Worm (Caenorhabditis elegans) whole organism, late embryonic: ENCODE measurements around the gene K10D11.7.

Experiments used
- C08G9.2 ChIP-seq: sonication (generic microtip); optimal IDR thresholded peaks from 2 replicates; lab custom pipeline; 2016; ENCODE audit warnings: mild to moderate bottlenecking, missing genetic modification characterization, moderate library complexity, missing compliant biosample characterization
- F13H6.1 ChIP-seq: sonication (generic microtip); optimal IDR thresholded peaks from 2 replicates; lab custom pipeline; 2016; ENCODE audit warnings: missing genetic modification characterization, missing compliant biosample characterization
- K02D7.2 ChIP-seq: sonication (generic microtip); optimal IDR thresholded peaks from 2 replicates; lab custom pipeline; 2017; ENCODE audit warnings: mild to moderate bottlenecking, missing genetic modification characterization, missing compliant biosample characterization
- T23F11.4 ChIP-seq: fragments of 200-800 bp; sonication (Bioruptor generic); optimal IDR thresholded peaks from 2 replicates; lab custom pipeline; 2018; ENCODE audit warnings: mild to moderate bottlenecking, missing genetic modification characterization, missing compliant biosample characterization
- Y22D7AL.16 ChIP-seq: sonication (generic microtip); optimal IDR thresholded peaks from 2 replicates; lab custom pipeline; 2016; ENCODE audit warnings: missing genetic modification characterization, missing compliant biosample characterization
- ama-1 ChIP-seq: fragments of 150-350 bp; optimal IDR thresholded peaks from 2 replicates; lab custom pipeline; 2014
- ceh-19 ChIP-seq: fragments of 200-800 bp; sonication (Bioruptor generic); optimal IDR thresholded peaks from 2 replicates; lab custom pipeline; 2018; ENCODE audit warnings: mild to moderate bottlenecking, missing genetic modification characterization, missing compliant biosample characterization
- ceh-22 ChIP-seq: sonication (generic microtip); optimal IDR thresholded peaks from 2 replicates; lab custom pipeline; 2017; ENCODE audit warnings: missing biosample characterization, missing genetic modification characterization
- ceh-34 ChIP-seq: sonication (generic microtip); optimal IDR thresholded peaks from 2 replicates; lab custom pipeline; 2016; ENCODE audit warnings: mild to moderate bottlenecking, missing genetic modification characterization, missing compliant biosample characterization
- ceh-48 ChIP-seq: sonication (generic microtip); optimal IDR thresholded peaks from 2 replicates; lab custom pipeline; 2016; ENCODE audit warnings: missing genetic modification characterization, inconsistent platforms, missing compliant biosample characterization
- ceh-6 ChIP-seq: fragments of 200-800 bp; sonication (Bioruptor generic); optimal IDR thresholded peaks from 2 replicates; lab custom pipeline; 2018; ENCODE audit warnings: mild to moderate bottlenecking, missing genetic modification characterization, missing compliant biosample characterization
- dmd-4 ChIP-seq: sonication (generic microtip); optimal IDR thresholded peaks from 2 replicates; lab custom pipeline; 2016; ENCODE audit warnings: borderline replicate concordance, missing genetic modification characterization, missing compliant biosample characterization
- dve-1 ChIP-seq: sonication (generic microtip); optimal IDR thresholded peaks from 2 replicates; lab custom pipeline; 2017; ENCODE audit warnings: antibody characterized with exemption, mild to moderate bottlenecking, missing genetic modification characterization, missing compliant biosample characterization
- elt-2 ChIP-seq: sonication (generic microtip); optimal IDR thresholded peaks from 2 replicates; lab custom pipeline; 2016; ENCODE audit warnings: missing genetic modification reagents, missing genetic modification characterization, missing compliant biosample characterization
- fkh-6 ChIP-seq: sonication (generic microtip); optimal IDR thresholded peaks from 2 replicates; lab custom pipeline; 2016; ENCODE audit warnings: missing genetic modification characterization, missing compliant biosample characterization
- gmeb-2 ChIP-seq: sonication (generic microtip); optimal IDR thresholded peaks from 2 replicates; lab custom pipeline; 2016; ENCODE audit warnings: missing genetic modification characterization, inconsistent platforms, missing compliant biosample characterization
- hlh-13 ChIP-seq: fragments of 200-800 bp; sonication (Bioruptor generic); optimal IDR thresholded peaks from 2 replicates; lab custom pipeline; 2018; ENCODE audit warnings: mild to moderate bottlenecking, missing genetic modification characterization, missing compliant biosample characterization
- hlh-15 ChIP-seq: sonication (generic microtip); optimal IDR thresholded peaks from 2 replicates; lab custom pipeline; 2016; ENCODE audit warnings: missing genetic modification characterization, missing compliant biosample characterization
- hlh-30 ChIP-seq: sonication (generic microtip); optimal IDR thresholded peaks from 2 replicates; lab custom pipeline; 2017; ENCODE audit warnings: antibody characterized with exemption, missing genetic modification characterization, missing compliant biosample characterization; ENCODE audit not compliant: insufficient read depth
- lin-11 ChIP-seq: fragments of 200-800 bp; sonication (Bioruptor generic); optimal IDR thresholded peaks from 2 replicates; lab custom pipeline; 2018; ENCODE audit warnings: mild to moderate bottlenecking, missing genetic modification characterization, missing compliant biosample characterization
- madf-2 ChIP-seq: sonication (generic microtip); optimal IDR thresholded peaks from 2 replicates; lab custom pipeline; 2017; ENCODE audit warnings: missing genetic modification characterization, missing compliant biosample characterization
- mec-3 ChIP-seq: sonication (generic microtip); optimal IDR thresholded peaks from 2 replicates; lab custom pipeline; 2016; ENCODE audit warnings: borderline replicate concordance, missing genetic modification characterization, missing compliant biosample characterization
- npax-4 ChIP-seq: sonication (generic microtip); optimal IDR thresholded peaks from 2 replicates; lab custom pipeline; 2016; ENCODE audit warnings: missing genetic modification characterization, missing compliant biosample characterization
- pax-1 ChIP-seq: fragments of 150-350 bp; optimal IDR thresholded peaks from 2 replicates; lab custom pipeline; 2014; ENCODE audit warnings: missing biosample characterization, missing genetic modification characterization
- pha-2 ChIP-seq: sonication (generic microtip); optimal IDR thresholded peaks from 2 replicates; lab custom pipeline; 2017; ENCODE audit warnings: mild to moderate bottlenecking, missing genetic modification characterization, missing compliant biosample characterization
- sdc-2 ChIP-seq: sonication (generic microtip); optimal IDR thresholded peaks from 2 replicates; lab custom pipeline; 2016; ENCODE audit warnings: missing genotype, missing genetic modification characterization, missing compliant biosample characterization
- tbx-7 ChIP-seq: sonication (generic microtip); optimal IDR thresholded peaks from 2 replicates; lab custom pipeline; 2016; ENCODE audit warnings: missing genotype, missing genetic modification characterization, missing compliant biosample characterization
- ttx-3 ChIP-seq: sonication (generic microtip); optimal IDR thresholded peaks from 2 replicates; lab custom pipeline; 2016; ENCODE audit warnings: missing genetic modification reagents, missing genetic modification characterization, missing compliant biosample characterization
- unc-42 ChIP-seq: sonication (generic microtip); optimal IDR thresholded peaks from 2 replicates; lab custom pipeline; 2016; ENCODE audit warnings: missing genotype, missing genetic modification characterization, missing compliant biosample characterization
- ztf-16 ChIP-seq: sonication (generic microtip); optimal IDR thresholded peaks from 2 replicates; lab custom pipeline; 2017; ENCODE audit warnings: missing genetic modification characterization, missing compliant biosample characterization

Gene K10D11.7

ce11 chrIV:12977650-12978049 is 18.1 kb downstream of the K10D11.7 start:
- no peak for TF ChIP-seq pax-1 (tag; lab: Kevin White, UChicago)
- no peak for TF ChIP-seq K02D7.2 (tag; lab: Kevin White, UChicago)
- TF ChIP-seq fkh-6 (tag; lab: Kevin White, UChicago) = no peak
- no peak for TF ChIP-seq sdc-2 (tag; lab: Kevin White, UChicago)
- no peak for TF ChIP-seq ztf-16 (tag; lab: Kevin White, UChicago)
- no peak for TF ChIP-seq dmd-4 (tag; lab: Kevin White, UChicago)
- no peak for TF ChIP-seq elt-2 (tag; lab: Kevin White, UChicago)
- no peak for TF ChIP-seq ama-1 (lab: Kevin White, UChicago)
- TF ChIP-seq Y22D7AL.16 = no peak
- no peak for TF ChIP-seq ceh-19 (GFP tag; lab: Kevin White, UChicago)
- no peak for TF ChIP-seq dve-1 (tag; lab: Kevin White, UChicago)
- no peak for TF ChIP-seq ttx-3 (tag; lab: Kevin White, UChicago)
- no peak for TF ChIP-seq C08G9.2 (tag; lab: Kevin White, UChicago)
- no peak for TF ChIP-seq ceh-48
- TF ChIP-seq madf-2 (tag; lab: Kevin White, UChicago) = no peak
- TF ChIP-seq ceh-34 = no peak
- TF ChIP-seq npax-4 (tag; lab: Kevin White, UChicago) = no peak
- TF ChIP-seq, all 69 proteins: peak for 0

ce11 chrIV:12975981-12976380 is 19.8 kb downstream of the K10D11.7 start, which contains the start of gene dod-17:
Gene dod-17, plus strand, starts transcription at chrIV:12976303.
- TF ChIP-seq F13H6.1 = no peak

- peak; percentile 64 for TF ChIP-seq elt-2 (tag; lab: Kevin White, UChicago)
- TF ChIP-seq unc-42 (tag; lab: Kevin White, UChicago) = no peak
- no peak for TF ChIP-seq ztf-16 (tag; lab: Kevin White, UChicago)
- no peak for TF ChIP-seq pha-2 (tag; lab: Kevin White, UChicago)
- no peak for TF ChIP-seq tbx-7 (tag; lab: Kevin White, UChicago)
- no peak for TF ChIP-seq lin-11
Measured at ce11 chrIV:12973336-12973735, 22.4 kb downstream of the K10D11.7 start, which contains the start of gene F55G11.4. Gene F55G11.4, plus strand, starts transcription at chrIV:12973624.

ce11 chrIV:12972780-12973179 is 23.0 kb downstream of the K10D11.7 start:
- TF ChIP-seq hlh-15 (tag; lab: Kevin White, UChicago) (no peak), K02D7.2 (tag; lab: Kevin White, UChicago) (no peak), mec-3 (tag; lab: Kevin White, UChicago) (no peak), lin-11 (no peak), ceh-6 (no peak), T23F11.4 (GFP tag; lab: Kevin White, UChicago) (no peak)

ce11 chrIV:12971994-12972520 is 23.7 kb downstream of the K10D11.7 start:
- no peak for TF ChIP-seq gmeb-2
- TF ChIP-seq elt-2 (tag; lab: Kevin White, UChicago) = peak; percentile 77

ce11 chrIV:12969141-12969540 is 26.6 kb downstream of the K10D11.7 start, which contains the start of gene F55G11.2:
Gene F55G11.2, minus strand, starts transcription at chrIV:12969289.
- TF ChIP-seq ama-1 (lab: Kevin White, UChicago) (no peak), npax-4 (tag; lab: Kevin White, UChicago) (no peak), K02D7.2 (tag; lab: Kevin White, UChicago) (no peak), hlh-13 (no peak), elt-2 (tag; lab: Kevin White, UChicago) (no peak), C08G9.2 (tag; lab: Kevin White, UChicago) (no peak), hlh-30 (tag; lab: Kevin White, UChicago) (no peak), ceh-22 (tag; lab: Kevin White, UChicago) (no peak), dmd-4 (tag; lab: Kevin White, UChicago) (no peak), pax-1 (tag; lab: Kevin White, UChicago) (no peak)
- TF ChIP-seq, all 69 proteins: peak for 0
